Worm (Caenorhabditis elegans) whole organism, L2 larva: Measurements from ENCODE around the gene scl-9.

ENCODE experiments used
- C34F6.9 ChIP-seq: fragments of 150-350 bp; optimal IDR thresholded peaks from 2 replicates; lab custom pipeline; 2014; ENCODE audit warnings: missing biosample characterization, missing genetic modification characterization
- R02D3.7 ChIP-seq: fragments of 150-350 bp; optimal IDR thresholded peaks from 2 replicates; lab custom pipeline; 2014; ENCODE audit warnings: missing biosample characterization, missing genetic modification characterization
- aly-2 ChIP-seq: fragments of 150-350 bp; optimal IDR thresholded peaks from 2 replicates; lab custom pipeline; 2014; ENCODE audit warnings: missing biosample characterization, missing genetic modification characterization
- egl-27 ChIP-seq: sonication (generic microtip); optimal IDR thresholded peaks from 3 replicates; lab custom pipeline; 2017; ENCODE audit warnings: missing biosample characterization, missing genetic modification reagents, missing genetic modification characterization
- lsy-2 ChIP-seq, 2 experiments: fragments of 150-350 bp in 1 of 2; sonication (generic microtip) in 1 of 2; optimal IDR thresholded peaks; 2 replicates each; lab custom pipeline; 2014 to 2017; ENCODE audit warnings: missing biosample characterization in 2 of 2, missing genetic modification characterization in 2 of 2
- nhr-10 ChIP-seq: sonication (generic microtip); optimal IDR thresholded peaks from 2 replicates; lab custom pipeline; 2017; ENCODE audit warnings: missing biosample characterization, missing genetic modification characterization
- nhr-12 ChIP-seq: fragments of 150-350 bp; optimal IDR thresholded peaks from 2 replicates; lab custom pipeline; 2014; ENCODE audit warnings: missing biosample characterization, missing genetic modification characterization
- snpc-4 ChIP-seq: fragments of 150-350 bp; optimal IDR thresholded peaks from 2 replicates; lab custom pipeline; 2014; ENCODE audit warnings: missing biosample characterization, missing genetic modification characterization

- no peak for TF ChIP-seq snpc-4 (tag; lab: Kevin White, UChicago)
- no peak for TF ChIP-seq C34F6.9 (tag; lab: Kevin White, UChicago)
- no peak for TF ChIP-seq nhr-12 (tag; lab: Kevin White, UChicago)
- no peak for TF ChIP-seq egl-27
- no peak for TF ChIP-seq aly-2 (tag; lab: Kevin White, UChicago)
- no peak for TF ChIP-seq nhr-10
- TF ChIP-seq R02D3.7 (tag; lab: Kevin White, UChicago), result no peak
- no peak for TF ChIP-seq lsy-2 (tag; optimal IDR thresholded peaks at IDR 0.05; lab: Kevin White, UChicago)
These were observed 5.6 kb downstream of the scl-9 start, which contains the start of gene F49E11.7 for ce11 chrIV:13052568-13052967.
